Worm (Caenorhabditis elegans) whole organism, L4 larva: ENCODE data around the gene F26A1.9.

ENCODE experiments used
- F10B5.3 ChIP-seq: sonication (generic microtip); optimal IDR thresholded peaks from 2 replicates; lab custom pipeline; 2016; ENCODE audit warnings: mild to moderate bottlenecking, missing genetic modification characterization, missing compliant biosample characterization
- R02D3.7 ChIP-seq: fragments of 150-350 bp; sonication (generic microtip); optimal IDR thresholded peaks from 3 replicates; lab custom pipeline; 2014; ENCODE audit warnings: missing biosample characterization, missing genetic modification characterization
- T20F7.1 ChIP-seq: fragments of 200-800 bp; sonication (Bioruptor generic); optimal IDR thresholded peaks from 2 replicates; lab custom pipeline; 2018; ENCODE audit warnings: mild to moderate bottlenecking, missing genetic modification characterization, missing compliant biosample characterization
- Y75B8A.6 ChIP-seq: fragments of 200-800 bp; sonication (Bioruptor generic); IDR thresholded peaks from 2 replicates; pipeline ENCODE4 v1.3.6; 2022; ENCODE audit warnings: missing genetic modification reagents, missing genetic modification characterization, missing compliant biosample characterization
- ZK546.5 ChIP-seq, 2 experiments: sonication (generic microtip); optimal IDR thresholded peaks; 2 replicates each; lab custom pipeline; 2017; ENCODE audit warnings: missing biosample characterization in 2 of 2, missing genetic modification characterization in 2 of 2
- aly-2 ChIP-seq: sonication (generic microtip); optimal IDR thresholded peaks from 2 replicates; lab custom pipeline; 2018; ENCODE audit warnings: missing biosample characterization, missing genetic modification characterization
- ama-1 ChIP-seq: fragments of 150-350 bp; optimal IDR thresholded peaks from 2 replicates; lab custom pipeline; 2014; ENCODE audit warnings: inconsistent platforms, mixed read lengths
- arid-1 ChIP-seq: fragments of 200-800 bp; sonication (Bioruptor generic); conservative IDR thresholded peaks from 2 replicates; pipeline ENCODE4 v1.3.6; 2022; ENCODE audit warnings: missing genetic modification reagents, missing genetic modification characterization, missing compliant biosample characterization
- ceh-20 ChIP-seq: fragments of 200-800 bp; sonication (Bioruptor generic); IDR thresholded peaks from 2 replicates; pipeline ENCODE4 v1.3.6; 2022; ENCODE audit warnings: missing genetic modification reagents, missing genetic modification characterization, missing compliant biosample characterization
- ceh-28 ChIP-seq: fragments of 150-350 bp; optimal IDR thresholded peaks from 2 replicates; lab custom pipeline; 2014; ENCODE audit warnings: missing biosample characterization, missing genetic modification reagents, missing genetic modification characterization
- ceh-44 ChIP-seq: fragments of 200-800 bp; sonication (Bioruptor generic); IDR thresholded peaks from 2 replicates; pipeline ENCODE4 v1.3.6; 2022; ENCODE audit warnings: missing genetic modification reagents, missing genetic modification characterization, missing compliant biosample characterization
- ceh-62 ChIP-seq: sonication (generic microtip); optimal IDR thresholded peaks from 2 replicates; lab custom pipeline; 2017; ENCODE audit warnings: missing biosample characterization, missing genetic modification characterization
- ces-1 ChIP-seq: fragments of 150-350 bp; sonication (generic microtip); optimal IDR thresholded peaks from 4 replicates; lab custom pipeline; 2014; ENCODE audit warnings: missing biosample characterization, missing genetic modification reagents, missing genetic modification characterization
- ctbp-1 ChIP-seq: fragments of 200-800 bp; sonication (Bioruptor generic); IDR thresholded peaks from 2 replicates; pipeline ENCODE4 v1.3.6; 2022; ENCODE audit warnings: missing genetic modification reagents, missing genetic modification characterization, missing compliant biosample characterization
- daf-12 ChIP-seq: fragments of 150-350 bp; optimal IDR thresholded peaks from 2 replicates; lab custom pipeline; 2014; ENCODE audit warnings: missing biosample characterization, missing genetic modification reagents, missing genetic modification characterization
- daf-16 ChIP-seq, 3 experiments: sonication (generic microtip); optimal IDR thresholded peaks; 2 replicates each; lab custom pipeline; 2016 to 2017; ENCODE audit warnings: missing genetic modification characterization in 3 of 3, missing genetic modification reagents in 3 of 3, mild to moderate bottlenecking in 2 of 3, missing compliant biosample characterization in 2 of 3, missing biosample characterization in 1 of 3, moderate library complexity in 1 of 3
- daf-19 ChIP-seq: fragments of 200-800 bp; sonication (Bioruptor generic); conservative IDR thresholded peaks from 2 replicates; pipeline ENCODE4 v1.3.6; 2022; ENCODE audit warnings: missing genetic modification characterization, missing compliant biosample characterization
- daf-8 ChIP-seq: fragments of 200-800 bp; sonication (Bioruptor generic); IDR thresholded peaks from 2 replicates; pipeline ENCODE4 v1.3.6; 2022; ENCODE audit warnings: missing genetic modification characterization, missing compliant biosample characterization
- dmd-6 ChIP-seq: fragments of 200-800 bp; sonication (Bioruptor generic); IDR thresholded peaks from 2 replicates; pipeline ENCODE4 v1.3.6; 2022; ENCODE audit warnings: missing genetic modification reagents, missing genetic modification characterization, missing compliant biosample characterization
- dpl-1 ChIP-seq: fragments of 150-350 bp; optimal IDR thresholded peaks from 2 replicates; lab custom pipeline; 2014; ENCODE audit warnings: missing biosample characterization, missing genetic modification reagents, missing genetic modification characterization
- egl-27 ChIP-seq: sonication (generic microtip); optimal IDR thresholded peaks from 3 replicates; lab custom pipeline; 2017; ENCODE audit warnings: missing biosample characterization, missing genetic modification reagents, missing genetic modification characterization
- fos-1 ChIP-seq: fragments of 150-350 bp; optimal IDR thresholded peaks from 2 replicates; lab custom pipeline; 2014; ENCODE audit warnings: missing biosample characterization, missing genetic modification characterization
- gei-8 ChIP-seq: fragments of 200-800 bp; sonication (Bioruptor generic); optimal IDR thresholded peaks from 2 replicates; lab custom pipeline; 2018; ENCODE audit warnings: mild to moderate bottlenecking, missing genetic modification characterization, missing compliant biosample characterization
- hlh-30 ChIP-seq: sonication (generic microtip); optimal IDR thresholded peaks from 2 replicates; lab custom pipeline; 2017; ENCODE audit warnings: antibody characterized with exemption, mild to moderate bottlenecking, missing genetic modification characterization, missing compliant biosample characterization; ENCODE audit not compliant: insufficient read depth
- hmg-1.1 ChIP-seq: fragments of 200-800 bp; sonication (Bioruptor generic); IDR thresholded peaks from 2 replicates; pipeline ENCODE4 v1.3.6; 2022; ENCODE audit warnings: missing genetic modification reagents, missing genetic modification characterization, missing compliant biosample characterization
- jun-1 ChIP-seq: fragments of 150-350 bp; optimal IDR thresholded peaks from 2 replicates; lab custom pipeline; 2014; ENCODE audit warnings: missing biosample characterization, missing genetic modification reagents, missing genetic modification characterization
- lim-7 ChIP-seq: fragments of 200-800 bp; sonication (Bioruptor generic); IDR thresholded peaks from 2 replicates; pipeline ENCODE4 v1.3.6; 2022; ENCODE audit warnings: missing genetic modification characterization, missing compliant biosample characterization
- lin-29 ChIP-seq: fragments of 200-800 bp; sonication (Bioruptor generic); IDR thresholded peaks from 2 replicates; pipeline ENCODE4 v1.3.6; 2022; ENCODE audit warnings: missing genetic modification reagents, missing genetic modification characterization, missing compliant biosample characterization
- lin-38 ChIP-seq: fragments of 200-800 bp; sonication (Bioruptor generic); IDR thresholded peaks from 2 replicates; pipeline ENCODE4 v1.3.6; 2022; ENCODE audit warnings: missing genetic modification reagents, missing genetic modification characterization, missing compliant biosample characterization
- lin-39 ChIP-seq: fragments of 150-350 bp; optimal IDR thresholded peaks from 2 replicates; lab custom pipeline; 2014; ENCODE audit warnings: missing biosample characterization, missing genetic modification reagents, missing genetic modification characterization
- mdt-29 ChIP-seq: fragments of 200-800 bp; sonication (Bioruptor generic); IDR thresholded peaks from 2 replicates; pipeline ENCODE4 v1.3.6; 2022; ENCODE audit warnings: missing genetic modification reagents, missing genetic modification characterization, missing compliant biosample characterization
- mep-1 ChIP-seq: fragments of 150-350 bp; sonication (generic microtip); optimal IDR thresholded peaks from 3 replicates; lab custom pipeline; 2014; ENCODE audit warnings: missing biosample characterization, missing genetic modification characterization
- mxl-2 ChIP-seq: fragments of 200-800 bp; sonication (Bioruptor generic); conservative IDR thresholded peaks from 2 replicates; pipeline ENCODE4 v1.3.6; 2022; ENCODE audit warnings: missing genetic modification reagents, missing genetic modification characterization, missing compliant biosample characterization
- mxl-3 ChIP-seq: fragments of 200-800 bp; sonication (Bioruptor generic); optimal IDR thresholded peaks from 2 replicates; lab custom pipeline; 2018; ENCODE audit warnings: mild to moderate bottlenecking, missing genetic modification characterization, missing compliant biosample characterization
- nhr-11 ChIP-seq: fragments of 150-350 bp; optimal IDR thresholded peaks from 2 replicates; lab custom pipeline; 2014; ENCODE audit warnings: missing biosample characterization, missing genetic modification characterization
- nhr-237 ChIP-seq: sonication (generic microtip); optimal IDR thresholded peaks from 2 replicates; lab custom pipeline; 2017; ENCODE audit warnings: missing biosample characterization, missing genetic modification characterization
- nhr-41 ChIP-seq: fragments of 200-800 bp; sonication (Bioruptor generic); IDR thresholded peaks from 2 replicates; pipeline ENCODE4 v1.3.6; 2022; ENCODE audit warnings: missing genetic modification reagents, missing genetic modification characterization, missing compliant biosample characterization
- nhr-42 ChIP-seq: fragments of 200-800 bp; sonication (Bioruptor generic); IDR thresholded peaks from 2 replicates; pipeline ENCODE4 v1.3.6; 2022; ENCODE audit warnings: missing genetic modification characterization, missing compliant biosample characterization
- nhr-6 ChIP-seq: fragments of 150-350 bp; optimal IDR thresholded peaks from 2 replicates; lab custom pipeline; 2014; ENCODE audit warnings: missing biosample characterization, missing genetic modification characterization
- nhr-76 ChIP-seq: fragments of 150-350 bp; optimal IDR thresholded peaks from 2 replicates; lab custom pipeline; 2014; ENCODE audit warnings: missing biosample characterization, missing genetic modification characterization
- nhr-77 ChIP-seq: fragments of 150-350 bp; optimal IDR thresholded peaks from 2 replicates; lab custom pipeline; 2014; ENCODE audit warnings: missing biosample characterization, missing genetic modification characterization
- rbr-2 ChIP-seq: sonication (generic microtip); optimal IDR thresholded peaks from 2 replicates; lab custom pipeline; 2016; ENCODE audit warnings: missing genotype, missing genetic modification characterization, missing compliant biosample characterization
- set-16 ChIP-seq: fragments of 200-800 bp; sonication (Bioruptor generic); IDR thresholded peaks from 2 replicates; pipeline ENCODE4 v1.3.6; 2022; ENCODE audit warnings: missing genetic modification reagents, missing genetic modification characterization, missing compliant biosample characterization
- snpc-1.2 ChIP-seq: fragments of 200-800 bp; sonication (Bioruptor generic); IDR thresholded peaks from 2 replicates; pipeline ENCODE4 v1.3.6; 2022; ENCODE audit warnings: missing genetic modification reagents, missing genetic modification characterization, missing compliant biosample characterization
- spr-1 ChIP-seq: sonication (generic microtip); optimal IDR thresholded peaks from 2 replicates; lab custom pipeline; 2016; ENCODE audit warnings: mild to moderate bottlenecking, missing genetic modification characterization, missing compliant biosample characterization
- tag-97 ChIP-seq: fragments of 200-800 bp; sonication (Bioruptor generic); IDR thresholded peaks from 2 replicates; pipeline ENCODE4 v1.3.6; 2022; ENCODE audit warnings: missing genetic modification characterization, missing compliant biosample characterization
- tra-1 ChIP-seq: fragments of 200-800 bp; sonication (Bioruptor generic); IDR thresholded peaks from 2 replicates; pipeline ENCODE4 v1.3.6; 2022; ENCODE audit warnings: missing genetic modification reagents, missing genetic modification characterization, missing compliant biosample characterization
- unc-130 ChIP-seq: sonication (generic microtip); optimal IDR thresholded peaks from 2 replicates; lab custom pipeline; 2016; ENCODE audit warnings: missing genetic modification reagents, missing genetic modification characterization, missing compliant biosample characterization
- vab-7 ChIP-seq: fragments of 200-800 bp; sonication (Bioruptor generic); IDR thresholded peaks from 2 replicates; pipeline ENCODE4 v1.3.6; 2022; ENCODE audit warnings: missing genetic modification reagents, missing genetic modification characterization, missing compliant biosample characterization
- zfp-2 ChIP-seq: sonication (generic microtip); optimal IDR thresholded peaks from 2 replicates; lab custom pipeline; 2016; ENCODE audit warnings: mild to moderate bottlenecking, missing genetic modification characterization, missing compliant biosample characterization
- zfp-3 ChIP-seq: fragments of 200-800 bp; sonication (Bioruptor generic); conservative IDR thresholded peaks from 2 replicates; pipeline ENCODE4 v1.3.6; 2022; ENCODE audit warnings: missing genetic modification reagents, missing genetic modification characterization, missing compliant biosample characterization
- zip-11 ChIP-seq: fragments of 200-800 bp; sonication (Bioruptor generic); IDR thresholded peaks from 2 replicates; pipeline ENCODE4 v1.3.6; 2022; ENCODE audit warnings: missing genetic modification characterization, missing compliant biosample characterization

F26A1.9 gene

ce11 chrIII:4796039-4796438 is 33.3 kb downstream of the F26A1.9 start (continued):
- TF ChIP-seq nhr-237 (tag; lab: Kevin White, UChicago) (no peak), F10B5.3 (peak; percentile 10), T20F7.1 (GFP tag; lab: Kevin White, UChicago) (no peak), aly-2 (tag; lab: Kevin White, UChicago) (no peak), ama-1 (lab: Kevin White, UChicago) (peak; percentile 9), tag-97 (GFP tag; lab: Robert Waterston, UW) (no peak), spr-1 (tag; lab: Kevin White, UChicago) (peak; percentile 1), dmd-6 (peak; percentile 62), nhr-11 (peak; percentile 13), daf-12 (tag; lab: Kevin White, UChicago) (no peak), rbr-2 (peak; percentile 75), jun-1 (peak; percentile 79), lin-38 (GFP tag; lab: Robert Waterston, UW) (peak; percentile 60), ceh-20 (GFP tag; lab: Robert Waterston, UW) (no peak), Y75B8A.6 (GFP tag; lab: Robert Waterston, UW) (no peak), gei-8 (GFP tag; lab: Kevin White, UChicago) (no peak), lim-7 (no peak), set-16 (no peak), mxl-2 (GFP tag; lab: Robert Waterston, UW) (no peak), mep-1 (peak; percentile 86), lin-39 (tag; lab: Kevin White, UChicago) (no peak), zfp-3 (GFP tag; lab: Robert Waterston, UW) (no peak), nhr-41 (GFP tag; lab: Robert Waterston, UW) (no peak), mxl-3 (peak; percentile 85), zfp-2 (tag; lab: Kevin White, UChicago) (no peak), ceh-28 (tag; lab: Kevin White, UChicago) (peak; percentile 6), ceh-62 (tag; lab: Kevin White, UChicago) (no peak), daf-8 (GFP tag; lab: Robert Waterston, UW) (no peak), ceh-44 (no peak), lin-29 (GFP tag; lab: Robert Waterston, UW) (no peak), mdt-29 (GFP tag; lab: Robert Waterston, UW) (peak; percentile 17; the same call in 1 of the 2 replicates), unc-130 (GFP tag; lab: Kevin White, UChicago) (no peak), nhr-76 (tag; lab: Kevin White, UChicago) (no peak), fos-1 (peak; percentile 77), ctbp-1 (GFP tag; lab: Robert Waterston, UW) (peak; percentile 25; the same call in 1 of the 2 replicates), snpc-1.2 (no peak), arid-1 (no peak), daf-16 (GFP tag; optimal IDR thresholded peaks at IDR 0.05; lab: Kevin White, UChicago) (no peak), daf-16 (tag; optimal IDR thresholded peaks at IDR 0.05; lab: Kevin White, UChicago) (peak; percentile 65), ZK546.5 (tag; optimal IDR thresholded peaks at IDR 0.05; lab: Kevin White, UChicago) (no peak), tra-1 (GFP tag; lab: Robert Waterston, UW) (no peak), R02D3.7 (tag; lab: Kevin White, UChicago) (no peak), ces-1 (GFP tag; lab: Kevin White, UChicago) (no peak), vab-7 (GFP tag; lab: Robert Waterston, UW) (no peak), nhr-42 (GFP tag; lab: Robert Waterston, UW) (no peak), nhr-77 (tag; lab: Kevin White, UChicago) (peak; percentile 46), hlh-30 (tag; lab: Kevin White, UChicago) (peak; percentile 94), zip-11 (no peak), egl-27 (no peak), daf-19 (GFP tag; lab: Robert Waterston, UW) (0 out of 2 replicates have a peak, but pooled peaks have one; percentile 39), nhr-6 (tag; lab: Kevin White, UChicago) (peak; percentile 87), dpl-1 (GFP tag; lab: Kevin White, UChicago) (peak; percentile 62), hmg-1.1 (GFP tag; lab: Robert Waterston, UW) (peak; percentile 81)
